Worm (Caenorhabditis elegans) whole organism, late embryonic: Measurements from ENCODE around the gene F09G8.5.

Experiments used
- ceh-34 ChIP-seq: sonication (generic microtip); optimal IDR thresholded peaks from 2 replicates; lab custom pipeline; 2016; ENCODE audit warnings: mild to moderate bottlenecking, missing genetic modification characterization, missing compliant biosample characterization
- ceh-6 ChIP-seq: fragments of 200-800 bp; sonication (Bioruptor generic); optimal IDR thresholded peaks from 2 replicates; lab custom pipeline; 2018; ENCODE audit warnings: mild to moderate bottlenecking, missing genetic modification characterization, missing compliant biosample characterization
- ceh-9 ChIP-seq: sonication (generic microtip); optimal IDR thresholded peaks from 2 replicates; lab custom pipeline; 2016; ENCODE audit warnings: mild to moderate bottlenecking, missing genetic modification characterization, inconsistent platforms, missing compliant biosample characterization
- dve-1 ChIP-seq: sonication (generic microtip); optimal IDR thresholded peaks from 2 replicates; lab custom pipeline; 2017; ENCODE audit warnings: antibody characterized with exemption, mild to moderate bottlenecking, missing genetic modification characterization, missing compliant biosample characterization
- elt-4 ChIP-seq: sonication (generic microtip); optimal IDR thresholded peaks from 2 replicates; lab custom pipeline; 2016; ENCODE audit warnings: missing genetic modification characterization, missing compliant biosample characterization
- fkh-10 ChIP-seq: fragments of 150-350 bp; optimal IDR thresholded peaks from 2 replicates; lab custom pipeline; 2014; ENCODE audit warnings: missing biosample characterization, missing genetic modification reagents, missing genetic modification characterization
- hlh-30 ChIP-seq: sonication (generic microtip); optimal IDR thresholded peaks from 2 replicates; lab custom pipeline; 2017; ENCODE audit warnings: antibody characterized with exemption, missing genetic modification characterization, missing compliant biosample characterization; ENCODE audit not compliant: insufficient read depth
- hlh-8 ChIP-seq: sonication (generic microtip); optimal IDR thresholded peaks from 2 replicates; lab custom pipeline; 2016; ENCODE audit warnings: missing genotype, missing genetic modification characterization, missing compliant biosample characterization
- nhr-11 ChIP-seq: fragments of 150-350 bp; optimal IDR thresholded peaks from 2 replicates; lab custom pipeline; 2014; ENCODE audit warnings: missing biosample characterization, missing genetic modification characterization
- pag-3 ChIP-seq: sonication (generic microtip); optimal IDR thresholded peaks from 2 replicates; lab custom pipeline; 2016; ENCODE audit warnings: missing compliant biosample characterization, missing genetic modification characterization, borderline replicate concordance
- pha-4 ChIP-seq: fragments of 150-350 bp; optimal IDR thresholded peaks from 2 replicates; lab custom pipeline; 2018; ENCODE audit warnings: missing biosample characterization, missing genetic modification reagents, missing genetic modification characterization
- pqm-1 ChIP-seq: sonication (generic microtip); optimal IDR thresholded peaks from 2 replicates; lab custom pipeline; 2016; ENCODE audit warnings: missing genetic modification characterization, missing compliant biosample characterization
- unc-3 ChIP-seq, 2 experiments: fragments of 200-800 bp in 1 of 2; sonication (Bioruptor generic) in 1 of 2; sonication (generic microtip) in 1 of 2; conservative IDR thresholded peaks in 1 of 2; optimal IDR thresholded peaks in 1 of 2; 2 replicates each; pipeline versions ENCODE4 v1.3.6 to Lab custom; 2016 to 2022; ENCODE audit warnings: missing compliant biosample characterization in 2 of 2, missing genetic modification characterization in 2 of 2, missing genetic modification reagents in 1 of 2
- unc-55 ChIP-seq: sonication (generic microtip); optimal IDR thresholded peaks from 2 replicates; lab custom pipeline; 2017; ENCODE audit warnings: missing biosample characterization, missing genetic modification reagents, missing genetic modification characterization

DNA sequence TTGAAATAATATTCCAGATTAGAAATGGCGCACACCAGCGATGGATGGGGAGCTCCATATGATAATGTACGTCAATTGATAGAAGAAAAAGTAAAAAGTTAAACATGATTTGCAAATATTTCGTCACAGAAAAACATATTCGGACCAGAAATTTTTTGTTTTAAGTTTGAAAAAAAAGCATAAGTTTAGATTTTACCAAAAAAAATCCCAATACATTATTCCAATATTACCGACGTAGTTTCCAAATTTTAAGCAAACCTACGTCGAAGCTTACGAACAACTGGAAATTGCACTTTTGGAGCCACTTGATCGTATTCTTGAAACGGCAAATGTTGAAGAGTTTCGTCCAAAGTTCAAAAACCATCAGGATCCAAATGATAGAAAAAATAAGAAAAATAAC lies 22.1 kb upstream of the F09G8.5 start, which contains the start of gene henn-1:
- TF ChIP-seq ceh-9 (tag; lab: Kevin White, UChicago) (no peak), elt-4 (tag; lab: Kevin White, UChicago) (no peak), pqm-1 (tag; lab: Kevin White, UChicago) (no peak), ceh-6 (GFP tag; lab: Kevin White, UChicago) (no peak), hlh-8 (tag; lab: Kevin White, UChicago) (no peak), fkh-10 (GFP tag; lab: Kevin White, UChicago) (no peak), pag-3 (no peak), hlh-30 (tag; lab: Kevin White, UChicago) (no peak), ceh-34 (tag; lab: Kevin White, UChicago) (no peak), pha-4 (no peak), nhr-11 (tag; lab: Kevin White, UChicago) (no peak), unc-55 (GFP tag; lab: Kevin White, UChicago) (no peak), dve-1 (tag; lab: Kevin White, UChicago) (no peak), unc-3 (GFP tag; conservative IDR thresholded peaks at IDR 0.05; lab: Robert Waterston, UW) (no peak), unc-3 (tag; optimal IDR thresholded peaks at IDR 0.05; lab: Kevin White, UChicago) (no peak)
